Worm (Caenorhabditis elegans) whole organism, young adult: Measurements from ENCODE around the gene B0034.4.

Experiments used
- ama-1 ChIP-seq, 3 experiments: fragments of 150-350 bp in 1 of 3; sonication (generic microtip) in 2 of 3; optimal IDR thresholded peaks; 2 replicates each; lab custom pipeline; 2014 to 2018; ENCODE audit warnings: missing biosample characterization in 2 of 3, missing genetic modification characterization in 2 of 3, missing genetic modification reagents in 2 of 3
- attf-3 ChIP-seq: fragments of 200-800 bp; sonication (Bioruptor generic); conservative IDR thresholded peaks from 2 replicates; pipeline ENCODE4 v1.3.6; 2022; ENCODE audit warnings: missing genetic modification reagents, missing genetic modification characterization, missing compliant biosample characterization
- ceh-79 ChIP-seq: sonication (generic microtip); optimal IDR thresholded peaks from 2 replicates; lab custom pipeline; 2017; ENCODE audit warnings: mild to moderate bottlenecking, missing genetic modification characterization, missing compliant biosample characterization
- ceh-91 ChIP-seq: fragments of 200-800 bp; sonication (Bioruptor generic); IDR thresholded peaks from 2 replicates; pipeline ENCODE4 v1.3.6; 2022; ENCODE audit warnings: missing genetic modification reagents, missing genetic modification characterization, missing compliant biosample characterization
- lin-35 ChIP-seq, 3 experiments: fragments of 150-350 bp in 2 of 3; sonication (generic microtip) in 1 of 3; optimal IDR thresholded peaks; 2 replicates each; lab custom pipeline; 2014 to 2018; ENCODE audit warnings: missing biosample characterization in 3 of 3, missing genetic modification characterization in 3 of 3, missing genetic modification reagents in 3 of 3
- nhr-120 ChIP-seq: fragments of 200-800 bp; sonication (Bioruptor generic); IDR thresholded peaks from 2 replicates; pipeline ENCODE4 v1.3.6; 2022; ENCODE audit warnings: missing genetic modification characterization, missing compliant biosample characterization
- pha-4 ChIP-seq: fragments of 150-350 bp; sonication (generic microtip); optimal IDR thresholded peaks from 2 replicates; lab custom pipeline; 2014; ENCODE audit warnings: missing biosample characterization, missing genetic modification reagents, missing genetic modification characterization
- snpc-1.1 ChIP-seq: sonication (generic microtip); optimal IDR thresholded peaks from 2 replicates; lab custom pipeline; 2017; ENCODE audit warnings: missing genetic modification characterization, mild to moderate bottlenecking, missing compliant biosample characterization, antibody characterized with exemption, moderate library complexity, missing genotype, missing genetic modification reagents; ENCODE audit not compliant: insufficient read depth

- TF ChIP-seq snpc-1.1 (tag; lab: Kevin White, UChicago) (no peak), nhr-120 (GFP tag; lab: Robert Waterston, UW) (no peak), ceh-79 (no peak), lin-35 (GFP tag; optimal IDR thresholded peaks at IDR 0.05; lab: Kevin White, UChicago) (no peak), attf-3 (no peak), pha-4 (tag; lab: Kevin White, UChicago) (no peak), ama-1 (optimal IDR thresholded peaks at IDR 0.05; lab: Kevin White, UChicago) (no peak), ama-1 (GFP tag; optimal IDR thresholded peaks at IDR 0.05; lab: Kevin White, UChicago) (no peak), ceh-91 (GFP tag; lab: Robert Waterston, UW) (no peak)
These were observed 5.5 kb upstream of the B0034.4 start, which contains the start of gene B0034.5 for ce11 chrII:5974878-5975277.
